Fruit fly (Drosophila melanogaster) whole organism, embryonic: ENCODE results near the gene bon.

Experiments used
- Antp ChIP-seq: fragments of 200-800 bp; sonication (Bioruptor generic); optimal IDR thresholded peaks from 3 replicates; lab custom pipeline; 2016; ENCODE audit warnings: missing biosample characterization, missing genetic modification characterization
- Bdp1 ChIP-seq: fragments of 200-800 bp; sonication (Bioruptor generic); optimal IDR thresholded peaks from 3 replicates; lab custom pipeline; 2016; ENCODE audit warnings: missing biosample characterization, missing genetic modification characterization
- CG10147 ChIP-seq: fragments of 200-800 bp; sonication (Bioruptor generic); optimal IDR thresholded peaks from 2 replicates; lab custom pipeline; 2019; ENCODE audit warnings: missing biosample characterization, mild to moderate bottlenecking, missing genetic modification characterization, moderate library complexity
- CG10274 ChIP-seq: fragments of 200-800 bp; sonication (Bioruptor generic); optimal IDR thresholded peaks from 3 replicates; lab custom pipeline; 2017; ENCODE audit warnings: missing biosample characterization, mild to moderate bottlenecking, missing genetic modification characterization
- CG10321 ChIP-seq: fragments of 200-800 bp; sonication (Bioruptor generic); IDR thresholded peaks from 2 replicates; pipeline ENCODE4 v1.3.6; 2022; ENCODE audit warnings: missing biosample characterization, missing genetic modification characterization
- CG13894 ChIP-seq: fragments of 200-800 bp; sonication (Bioruptor generic); optimal IDR thresholded peaks from 3 replicates; lab custom pipeline; 2018; ENCODE audit warnings: missing biosample characterization, mild to moderate bottlenecking, missing genetic modification characterization, moderate library complexity
- CG14014 ChIP-seq: fragments of 200-800 bp; sonication (Bioruptor generic); IDR thresholded peaks from 2 replicates; pipeline ENCODE4 v1.3.6; 2022; ENCODE audit warnings: missing biosample characterization, missing genetic modification characterization
- CG17385 ChIP-seq: fragments of 200-800 bp; sonication (Bioruptor generic); optimal IDR thresholded peaks from 3 replicates; lab custom pipeline; 2018; ENCODE audit warnings: missing biosample characterization, mild to moderate bottlenecking, missing genetic modification characterization
- CG2889 ChIP-seq: fragments of 200-800 bp; sonication (Bioruptor generic); IDR thresholded peaks from 3 replicates; pipeline ENCODE4 v1.3.6; 2022; ENCODE audit warnings: missing biosample characterization, missing genetic modification characterization
- CG3065 ChIP-seq: fragments of 200-800 bp; sonication (Bioruptor generic); optimal IDR thresholded peaks from 2 replicates; lab custom pipeline; 2016; ENCODE audit warnings: missing biosample characterization, missing genetic modification characterization
- CG31441 ChIP-seq: fragments of 200-800 bp; sonication (Bioruptor generic); IDR thresholded peaks from 2 replicates; pipeline ENCODE4 v1.3.6; 2022; ENCODE audit warnings: missing biosample characterization, missing genetic modification characterization
- CG3995 ChIP-seq: fragments of 200-800 bp; sonication (Bioruptor generic); optimal IDR thresholded peaks from 3 replicates; lab custom pipeline; 2016; ENCODE audit warnings: missing biosample characterization, missing genetic modification characterization
- CG6254 ChIP-seq: fragments of 200-800 bp; sonication (Bioruptor generic); optimal IDR thresholded peaks from 3 replicates; lab custom pipeline; 2017; ENCODE audit warnings: mild to moderate bottlenecking, missing biosample characterization, missing genetic modification reagents, missing genetic modification characterization
- CG6854 ChIP-seq: fragments of 200-800 bp; sonication (Bioruptor generic); optimal IDR thresholded peaks from 3 replicates; lab custom pipeline; 2017; ENCODE audit warnings: missing biosample characterization, mild to moderate bottlenecking, missing genetic modification characterization
- CG8924 ChIP-seq: fragments of 200-800 bp; optimal IDR thresholded peaks from 3 replicates; lab custom pipeline; 2019; ENCODE audit warnings: missing biosample characterization, mild to moderate bottlenecking, missing genetic modification characterization, moderate library complexity
- CoRest ChIP-seq: fragments of 200-800 bp; sonication (Bioruptor generic); optimal IDR thresholded peaks from 3 replicates; lab custom pipeline; 2018; ENCODE audit warnings: missing biosample characterization, mild to moderate bottlenecking, missing genetic modification characterization, moderate library complexity
- Dfd ChIP-seq, 2 experiments: fragments of >200 bp; optimal IDR thresholded peaks; 2 replicates each; lab custom pipeline; 2017; ENCODE audit warnings: missing biosample characterization in 2 of 2, missing genetic modification characterization in 2 of 2
- Drgx ChIP-seq: fragments of 200-800 bp; sonication (Bioruptor generic); IDR thresholded peaks from 2 replicates; pipeline ENCODE4 v1.3.6; 2022; ENCODE audit warnings: missing biosample characterization, missing genetic modification characterization
- E2f2 ChIP-seq: fragments of 200-800 bp; sonication (Bioruptor generic); IDR thresholded peaks from 2 replicates; pipeline ENCODE4 v1.3.6; 2022; ENCODE audit warnings: missing biosample characterization, missing genetic modification characterization
- Ets65A ChIP-seq: fragments of 200-800 bp; sonication (Bioruptor generic); peaks from one replicate; lab custom pipeline; 2016; ENCODE audit warnings: missing biosample characterization, missing genetic modification characterization
- GATAe ChIP-seq: fragments of 200-800 bp; sonication (Bioruptor generic); conservative IDR thresholded peaks from 2 replicates; pipeline ENCODE4 v1.3.6; 2022; ENCODE audit warnings: missing biosample characterization, missing genetic modification characterization
- Hand ChIP-seq: fragments of 200-800 bp; sonication (Bioruptor generic); optimal IDR thresholded peaks from 2 replicates; lab custom pipeline; 2017; ENCODE audit warnings: mild to moderate bottlenecking, missing biosample characterization, missing genetic modification reagents, missing genetic modification characterization
- Hmr ChIP-seq: fragments of 200-800 bp; sonication (Bioruptor generic); optimal IDR thresholded peaks from 3 replicates; lab custom pipeline; 2017; ENCODE audit warnings: mild to moderate bottlenecking, missing biosample characterization, missing genetic modification reagents, missing genetic modification characterization
- Hr3 ChIP-seq: fragments of 200-800 bp; sonication (Bioruptor generic); optimal IDR thresholded peaks from 3 replicates; lab custom pipeline; 2016; ENCODE audit warnings: missing biosample characterization, missing genetic modification characterization
- Lim3 ChIP-seq: fragments of 200-800 bp; sonication (Bioruptor generic); IDR thresholded peaks from 2 replicates; pipeline ENCODE4 v1.3.6; 2022; ENCODE audit warnings: missing biosample characterization, missing genetic modification characterization
- Mad ChIP-seq: fragments of 200-800 bp; sonication (Bioruptor generic); optimal IDR thresholded peaks from 2 replicates; lab custom pipeline; 2016; ENCODE audit warnings: missing biosample characterization, missing genetic modification characterization
- Max ChIP-seq: fragments of 200-800 bp; sonication (Bioruptor generic); optimal IDR thresholded peaks from 2 replicates; lab custom pipeline; 2016; ENCODE audit warnings: missing biosample characterization, mild to moderate bottlenecking, missing genetic modification characterization
- Meics ChIP-seq: fragments of 200-800 bp; sonication (Bioruptor generic); optimal IDR thresholded peaks from 2 replicates; lab custom pipeline; 2017; ENCODE audit warnings: missing biosample characterization, mild to moderate bottlenecking, missing genetic modification characterization
- NFAT ChIP-seq: fragments of 200-800 bp; sonication (Bioruptor generic); IDR thresholded peaks from 2 replicates; pipeline ENCODE4 v1.3.6; 2022; ENCODE audit warnings: missing biosample characterization, missing genetic modification characterization
- PHDP ChIP-seq: fragments of 200-800 bp; sonication (Bioruptor generic); optimal IDR thresholded peaks from 3 replicates; lab custom pipeline; 2018; ENCODE audit warnings: missing biosample characterization, mild to moderate bottlenecking, missing genetic modification characterization, moderate library complexity
- Six4 ChIP-seq: fragments of 200-800 bp; sonication (Bioruptor generic); optimal IDR thresholded peaks from 2 replicates; lab custom pipeline; 2016; ENCODE audit warnings: missing biosample characterization, missing genetic modification characterization
- Usf ChIP-seq: fragments of 200-800 bp; sonication (Bioruptor generic); optimal IDR thresholded peaks from 2 replicates; lab custom pipeline; 2017; ENCODE audit warnings: missing genotype, missing biosample characterization, missing genetic modification characterization
- bcd ChIP-seq: fragments of 200-800 bp; sonication (Bioruptor generic); optimal IDR thresholded peaks from 2 replicates; lab custom pipeline; 2017; ENCODE audit warnings: missing biosample characterization, mild to moderate bottlenecking, missing genetic modification characterization
- bigmax ChIP-seq: fragments of 200-800 bp; sonication (Bioruptor generic); optimal IDR thresholded peaks from 2 replicates; lab custom pipeline; 2018; ENCODE audit warnings: missing biosample characterization, mild to moderate bottlenecking, missing genetic modification characterization
- croc ChIP-seq: fragments of 200-800 bp; sonication (Bioruptor generic); conservative IDR thresholded peaks from 3 replicates; pipeline ENCODE4 v1.3.6; 2022; ENCODE audit warnings: missing biosample characterization, missing genetic modification characterization
- fd3F ChIP-seq: fragments of 200-800 bp; sonication (Bioruptor generic); optimal IDR thresholded peaks from 2 replicates; lab custom pipeline; 2018; ENCODE audit warnings: missing biosample characterization, mild to moderate bottlenecking, missing genetic modification characterization, moderate library complexity
- gce ChIP-seq: fragments of 200-800 bp; sonication (Bioruptor generic); IDR thresholded peaks from 3 replicates; pipeline ENCODE4 v1.3.6; 2022; ENCODE audit warnings: missing biosample characterization, missing genetic modification characterization
- gt ChIP-seq: fragments of 200-800 bp; sonication (Bioruptor generic); IDR thresholded peaks from 2 replicates; pipeline ENCODE4 v1.3.6; 2022; ENCODE audit warnings: missing biosample characterization, missing genetic modification characterization
- hb ChIP-seq: fragments of 200-800 bp; sonication (Bioruptor generic); IDR thresholded peaks from 3 replicates; pipeline ENCODE4 v1.3.6; 2022; ENCODE audit warnings: missing biosample characterization, missing genetic modification characterization; ENCODE audit not compliant: partially characterized antibody
- hbn ChIP-seq: fragments of 200-800 bp; sonication (Bioruptor generic); IDR thresholded peaks from 2 replicates; pipeline ENCODE4 v1.3.6; 2022; ENCODE audit warnings: missing biosample characterization, missing genetic modification characterization; ENCODE audit not compliant: partially characterized antibody
- inv ChIP-seq: fragments of 200-800 bp; sonication (Bioruptor generic); IDR thresholded peaks from 2 replicates; pipeline ENCODE4 v1.3.6; 2022; ENCODE audit warnings: missing biosample characterization, missing genetic modification characterization; ENCODE audit not compliant: partially characterized antibody
- jing ChIP-seq: fragments of 200-800 bp; sonication (Bioruptor generic); optimal IDR thresholded peaks from 2 replicates; lab custom pipeline; 2018; ENCODE audit warnings: missing biosample characterization, mild to moderate bottlenecking, missing genetic modification characterization
- mam ChIP-seq: fragments of 200-800 bp; sonication (Bioruptor generic); optimal IDR thresholded peaks from 3 replicates; lab custom pipeline; 2016; ENCODE audit warnings: missing biosample characterization, missing genetic modification characterization
- pho ChIP-seq: fragments of 200-800 bp; sonication (Bioruptor generic); optimal IDR thresholded peaks from 2 replicates; lab custom pipeline; 2016; ENCODE audit warnings: missing biosample characterization, missing genetic modification characterization
- pita ChIP-seq: fragments of 200-800 bp; sonication (Bioruptor generic); optimal IDR thresholded peaks from 2 replicates; lab custom pipeline; 2017; ENCODE audit warnings: missing biosample characterization, mild to moderate bottlenecking, missing genetic modification characterization
- sqz ChIP-seq: fragments of 200-800 bp; sonication (Bioruptor generic); optimal IDR thresholded peaks from 3 replicates; lab custom pipeline; 2018; ENCODE audit warnings: missing biosample characterization, mild to moderate bottlenecking, missing genetic modification characterization
- sug ChIP-seq: fragments of 200-800 bp; optimal IDR thresholded peaks from 2 replicates; lab custom pipeline; 2019; ENCODE audit warnings: missing biosample characterization, mild to moderate bottlenecking, missing genetic modification characterization, moderate library complexity
- tap ChIP-seq: fragments of 200-800 bp; optimal IDR thresholded peaks from 3 replicates; lab custom pipeline; 2019; ENCODE audit warnings: missing biosample characterization, mild to moderate bottlenecking, missing genetic modification characterization, moderate library complexity
- tgo ChIP-seq: fragments of 200-800 bp; sonication (Bioruptor generic); IDR thresholded peaks from 3 replicates; pipeline ENCODE4 v1.3.6; 2022; ENCODE audit warnings: missing biosample characterization, missing genetic modification characterization

bon gene

dm6 chr3R:20592517-20593462 lies at the start of gene bon, which contains the start of gene Pus1 (continued):
- no peak for TF ChIP-seq tap
- TF ChIP-seq Lim3 (GFP tag; lab: Robert Waterston, UW) = no peak
- peak; percentile 42 for TF ChIP-seq Mad (GFP tag; lab: Kevin White, UChicago)
- TF ChIP-seq CG3995 (GFP tag; lab: Kevin White, UChicago) = no peak
- TF ChIP-seq croc (GFP tag; lab: Robert Waterston, UW) = no peak
- TF ChIP-seq CG10147 (GFP tag; lab: Kevin White, UChicago) = no peak
- TF ChIP-seq pho (GFP tag; lab: Kevin White, UChicago) = peak; percentile 31
- TF ChIP-seq CG3065 (GFP tag; lab: Kevin White, UChicago) = no peak
- TF ChIP-seq Ets65A (GFP tag; lab: Kevin White, UChicago) = peak; percentile 51
- no peak for TF ChIP-seq bcd (GFP tag; lab: Kevin White, UChicago)
- TF ChIP-seq tgo (GFP tag; lab: Robert Waterston, UW) = no peak
- TF ChIP-seq Antp (GFP tag; lab: Kevin White, UChicago) = peak; percentile 49
- TF ChIP-seq Dfd (GFP tag; optimal IDR thresholded peaks at IDR 0.05; lab: Kevin White, UChicago) = no peak
- TF ChIP-seq bigmax (GFP tag; lab: Kevin White, UChicago) = no peak
- TF ChIP-seq Meics (GFP tag; lab: Kevin White, UChicago) = no peak
- TF ChIP-seq pita = no peak
- peak; percentile 95 for TF ChIP-seq CG17385 (GFP tag; lab: Kevin White, UChicago)
- no peak for TF ChIP-seq CG2889 (GFP tag; lab: Robert Waterston, UW)
- TF ChIP-seq CG6854 (GFP tag; lab: Kevin White, UChicago) = no peak
- no peak for TF ChIP-seq jing (GFP tag; lab: Kevin White, UChicago)
- 0 out of 2 replicates have a peak, but pooled peaks have one; percentile 13 for TF ChIP-seq NFAT (GFP tag; lab: Robert Waterston, UW)
- TF ChIP-seq Six4 = peak; percentile 1
- TF ChIP-seq Hr3 (GFP tag; lab: Kevin White, UChicago) = no peak
- 0 out of 2 replicates have a peak, but pooled peaks have one; percentile 21 for TF ChIP-seq CG31441 (GFP tag; lab: Robert Waterston, UW)
- TF ChIP-seq E2f2 = peak; percentile 37
- no peak for TF ChIP-seq gt (GFP tag; lab: Robert Waterston, UW)
- no peak for TF ChIP-seq gce
- no peak for TF ChIP-seq CG10321
- no peak for TF ChIP-seq Drgx (GFP tag; lab: Robert Waterston, UW)
- TF ChIP-seq sug (tag; lab: Kevin White, UChicago) = peak; percentile 47
- TF ChIP-seq CG8924 (tag; lab: Kevin White, UChicago) = peak; percentile 36
- TF ChIP-seq Hand (GFP tag; lab: Kevin White, UChicago) = no peak
- no peak for TF ChIP-seq CG10274 (GFP tag; lab: Kevin White, UChicago)
- no peak for TF ChIP-seq CoRest
- no peak for TF ChIP-seq inv
- no peak for TF ChIP-seq hbn (GFP tag; lab: Robert Waterston, UW)
- no peak for TF ChIP-seq hb
- no peak for TF ChIP-seq Usf (GFP tag; lab: Kevin White, UChicago)
- TF ChIP-seq Max (GFP tag; lab: Kevin White, UChicago) = peak; percentile 38
- TF ChIP-seq GATAe (GFP tag; lab: Robert Waterston, UW) = no peak
- no peak for TF ChIP-seq CG13894 (tag; lab: Kevin White, UChicago)
- TF ChIP-seq mam (GFP tag; lab: Kevin White, UChicago) = peak; percentile 41
- peak; percentile 15 for TF ChIP-seq Hmr (GFP tag; lab: Kevin White, UChicago)
- TF ChIP-seq PHDP (tag; lab: Kevin White, UChicago) = no peak
- peak; percentile 76 for TF ChIP-seq sqz (GFP tag; lab: Kevin White, UChicago)
- no peak for TF ChIP-seq Bdp1 (GFP tag; lab: Kevin White, UChicago)
- TF ChIP-seq CG14014 (GFP tag; lab: Robert Waterston, UW) = no peak
- no peak for TF ChIP-seq CG6254 (GFP tag; lab: Kevin White, UChicago)
- no peak for TF ChIP-seq fd3F (GFP tag; lab: Kevin White, UChicago)
